Fruit fly (Drosophila melanogaster) whole organism, pupa: ENCODE results near the gene CG10140.

Experiments used
- CG10348 ChIP-seq: fragments of 200-800 bp; sonication (Bioruptor generic); IDR thresholded peaks from 2 replicates; pipeline ENCODE4 v1.3.6; 2022; ENCODE audit warnings: missing biosample characterization, missing genetic modification characterization
- CG12605 ChIP-seq: fragments of 200-800 bp; sonication (Bioruptor generic); IDR thresholded peaks from 2 replicates; pipeline ENCODE4 v1.3.6; 2022; ENCODE audit warnings: missing biosample characterization, missing genetic modification characterization
- CG13204 ChIP-seq: fragments of 200-800 bp; sonication (Bioruptor generic); optimal IDR thresholded peaks from 2 replicates; lab custom pipeline; 2018; ENCODE audit warnings: missing biosample characterization, mild to moderate bottlenecking, missing genetic modification characterization, moderate library complexity
- CG14655 ChIP-seq: fragments of 200-800 bp; sonication (Bioruptor generic); optimal IDR thresholded peaks from 3 replicates; lab custom pipeline; 2017; ENCODE audit warnings: mild to moderate bottlenecking, missing biosample characterization, missing genetic modification reagents, missing genetic modification characterization
- CG15710 ChIP-seq: fragments of 200-800 bp; sonication (Bioruptor generic); optimal IDR thresholded peaks from 2 replicates; lab custom pipeline; 2018; ENCODE audit warnings: missing biosample characterization, mild to moderate bottlenecking, missing genetic modification characterization, moderate library complexity
- CG17806 ChIP-seq: fragments of 200-800 bp; sonication (Bioruptor generic); optimal IDR thresholded peaks from 2 replicates; lab custom pipeline; 2018; ENCODE audit warnings: missing biosample characterization, mild to moderate bottlenecking, missing genetic modification characterization, moderate library complexity
- CG32121 ChIP-seq: fragments of 200-800 bp; sonication (Bioruptor generic); IDR thresholded peaks from 2 replicates; pipeline ENCODE4 v1.3.6; 2022; ENCODE audit warnings: missing biosample characterization, missing genetic modification characterization
- CG34367 ChIP-seq: fragments of 200-800 bp; sonication (Bioruptor generic); optimal IDR thresholded peaks from 2 replicates; lab custom pipeline; 2018; ENCODE audit warnings: missing biosample characterization, mild to moderate bottlenecking, missing genetic modification characterization
- CG4496 ChIP-seq: fragments of 200-800 bp; sonication (Bioruptor generic); IDR thresholded peaks from 3 replicates; pipeline ENCODE4 v1.3.6; 2022; ENCODE audit warnings: missing biosample characterization, missing genetic modification characterization
- CG8159 ChIP-seq: fragments of 200-800 bp; sonication (Bioruptor generic); optimal IDR thresholded peaks from 3 replicates; lab custom pipeline; 2018; ENCODE audit warnings: missing biosample characterization, mild to moderate bottlenecking, missing genetic modification characterization, moderate library complexity
- CG8301 ChIP-seq: fragments of 200-800 bp; sonication (Bioruptor generic); optimal IDR thresholded peaks from 2 replicates; lab custom pipeline; 2018; ENCODE audit warnings: missing biosample characterization, mild to moderate bottlenecking, missing genetic modification characterization
- CG9948 ChIP-seq: fragments of 200-800 bp; sonication (Bioruptor generic); optimal IDR thresholded peaks from 2 replicates; lab custom pipeline; 2018; ENCODE audit warnings: missing biosample characterization, mild to moderate bottlenecking, missing genetic modification characterization, moderate library complexity
- D1 ChIP-seq: fragments of 200-800 bp; sonication (Bioruptor generic); optimal IDR thresholded peaks from 2 replicates; lab custom pipeline; 2018; ENCODE audit warnings: missing biosample characterization, mild to moderate bottlenecking, missing genetic modification characterization, moderate library complexity
- EcR ChIP-seq: fragments of 200-800 bp; sonication (Bioruptor generic); optimal IDR thresholded peaks from 3 replicates; lab custom pipeline; 2019; ENCODE audit warnings: missing biosample characterization, missing genetic modification characterization, mild to moderate bottlenecking, moderate library complexity, missing genetic modification reagents
- Ets98B ChIP-seq: fragments of 200-800 bp; sonication (Bioruptor generic); IDR thresholded peaks from 2 replicates; pipeline ENCODE4 v1.3.6; 2022; ENCODE audit warnings: missing biosample characterization, missing genetic modification characterization
- Pif1A ChIP-seq: fragments of 200-800 bp; sonication (Bioruptor generic); optimal IDR thresholded peaks from 3 replicates; lab custom pipeline; 2016; ENCODE audit warnings: missing biosample characterization, missing genetic modification characterization
- Pif1B ChIP-seq: fragments of 200-800 bp; sonication (Bioruptor generic); optimal IDR thresholded peaks from 3 replicates; lab custom pipeline; 2016; ENCODE audit warnings: missing biosample characterization, missing genetic modification characterization
- Snoo ChIP-seq: fragments of 200-800 bp; sonication (Bioruptor generic); optimal IDR thresholded peaks from 3 replicates; lab custom pipeline; 2017; ENCODE audit warnings: missing biosample characterization, mild to moderate bottlenecking, missing genetic modification characterization, inconsistent platforms
- fd96Ca ChIP-seq: fragments of 200-800 bp; sonication (Bioruptor generic); IDR thresholded peaks from 3 replicates; pipeline ENCODE4 v1.3.6; 2022; ENCODE audit warnings: missing biosample characterization, missing genetic modification characterization
- gl ChIP-seq: fragments of 200-800 bp; sonication (Bioruptor generic); optimal IDR thresholded peaks from 2 replicates; lab custom pipeline; 2018; ENCODE audit warnings: missing biosample characterization, mild to moderate bottlenecking, missing genetic modification characterization
- rn ChIP-seq: fragments of 200-800 bp; sonication (Bioruptor generic); IDR thresholded peaks from 2 replicates; pipeline ENCODE4 v1.3.6; 2022; ENCODE audit warnings: missing biosample characterization, missing genetic modification characterization

The CG10140 gene

DNA sequence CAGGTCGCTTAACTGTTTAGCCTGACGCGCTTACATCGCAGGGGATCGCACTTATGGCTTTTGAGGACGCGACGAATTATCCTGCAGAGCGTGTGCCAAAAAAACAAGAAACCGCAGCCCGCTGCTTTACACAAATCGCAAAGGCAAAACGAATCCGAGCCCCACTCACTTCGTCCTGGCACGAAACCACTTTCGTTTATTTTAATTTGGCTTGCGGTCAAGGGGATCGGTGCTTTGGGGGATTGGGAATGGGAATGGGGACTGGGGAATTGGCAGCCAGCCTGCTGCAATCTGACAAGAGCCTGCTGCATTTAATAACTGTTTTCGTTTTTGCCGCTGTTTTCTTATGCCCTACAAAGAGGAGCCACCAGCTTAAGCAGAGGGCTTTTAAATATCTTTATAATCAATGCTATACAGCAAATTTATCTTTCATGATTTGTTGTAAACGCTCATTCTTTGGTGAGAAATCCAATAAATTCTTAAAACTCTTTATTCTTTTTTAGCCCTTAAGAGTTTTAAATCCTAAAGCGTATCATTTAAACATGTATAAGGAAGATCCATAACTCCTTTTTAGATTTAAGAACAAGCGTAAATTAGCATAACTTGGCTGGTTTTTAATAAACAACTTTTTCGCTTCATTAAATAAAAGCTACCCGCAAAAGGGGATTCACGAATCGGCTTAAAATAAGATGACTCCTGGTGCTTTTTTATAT, 30.3 kb downstream of the CG10140 start:
- TF ChIP-seq gl (tag; lab: Kevin White, UChicago) (no peak), Pif1B (peak; percentile 11), CG14655 (GFP tag; lab: Kevin White, UChicago) (no peak), CG4496 (no peak), CG32121 (GFP tag; lab: Robert Waterston, UW) (no peak), CG17806 (tag; lab: Kevin White, UChicago) (peak; percentile 7), CG8159 (peak; percentile 66), CG12605 (no peak), Snoo (tag; lab: Kevin White, UChicago) (peak; percentile 51), CG15710 (peak; percentile 52), D1 (tag; lab: Kevin White, UChicago) (no peak), rn (GFP tag; lab: Robert Waterston, UW) (no peak), fd96Ca (GFP tag; lab: Robert Waterston, UW) (no peak), CG9948 (peak; percentile 5), CG34367 (tag; lab: Kevin White, UChicago) (peak; percentile 4), Ets98B (no peak), Pif1A (GFP tag; lab: Kevin White, UChicago) (no peak), CG8301 (no peak)

DNA sequence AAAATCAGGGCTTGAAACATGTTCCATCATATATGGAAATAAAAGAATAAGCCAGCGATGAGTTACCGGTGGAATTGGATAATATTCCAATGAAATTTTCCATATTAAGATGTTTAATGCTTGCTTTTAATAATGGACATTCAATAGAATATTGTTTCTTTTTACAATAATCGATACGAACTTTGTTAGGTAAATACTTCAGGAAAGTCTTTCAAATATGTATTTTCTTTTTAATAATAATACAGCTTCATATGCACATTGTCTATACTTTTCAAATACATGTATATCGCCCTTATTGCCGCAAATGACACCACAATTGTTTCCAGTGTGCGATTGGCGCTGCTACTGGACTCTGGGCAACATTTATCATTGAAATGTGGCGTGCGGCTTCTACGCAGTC, 33.4 kb downstream of the CG10140 start:
- TF ChIP-seq rn (GFP tag; lab: Robert Waterston, UW): no peak
- TF ChIP-seq CG8159: peak; percentile 72
- no peak for TF ChIP-seq CG10348 (GFP tag; lab: Robert Waterston, UW)
- TF ChIP-seq CG4496: no peak
- peak; percentile 41 for TF ChIP-seq Snoo (tag; lab: Kevin White, UChicago)
- peak; percentile 40 for TF ChIP-seq CG9948
- TF ChIP-seq CG14655 (GFP tag; lab: Kevin White, UChicago): peak; percentile 67
- no peak for TF ChIP-seq CG32121 (GFP tag; lab: Robert Waterston, UW)
- peak; percentile 26 for TF ChIP-seq D1 (tag; lab: Kevin White, UChicago)
- no peak for TF ChIP-seq gl (tag; lab: Kevin White, UChicago)
- TF ChIP-seq Pif1A (GFP tag; lab: Kevin White, UChicago): peak; percentile 38
- TF ChIP-seq EcR (GFP tag; lab: Kevin White, UChicago): no peak
- TF ChIP-seq CG13204 (GFP tag; lab: Kevin White, UChicago): peak; percentile 7
- peak; percentile 52 for TF ChIP-seq CG15710
- TF ChIP-seq CG34367 (tag; lab: Kevin White, UChicago): peak; percentile 35
- peak; percentile 46 for TF ChIP-seq CG17806 (tag; lab: Kevin White, UChicago)
- peak; percentile 42 for TF ChIP-seq Pif1B
- peak; percentile 29 for TF ChIP-seq CG8301
- TF ChIP-seq, all 21 proteins: peak for 12

DNA sequence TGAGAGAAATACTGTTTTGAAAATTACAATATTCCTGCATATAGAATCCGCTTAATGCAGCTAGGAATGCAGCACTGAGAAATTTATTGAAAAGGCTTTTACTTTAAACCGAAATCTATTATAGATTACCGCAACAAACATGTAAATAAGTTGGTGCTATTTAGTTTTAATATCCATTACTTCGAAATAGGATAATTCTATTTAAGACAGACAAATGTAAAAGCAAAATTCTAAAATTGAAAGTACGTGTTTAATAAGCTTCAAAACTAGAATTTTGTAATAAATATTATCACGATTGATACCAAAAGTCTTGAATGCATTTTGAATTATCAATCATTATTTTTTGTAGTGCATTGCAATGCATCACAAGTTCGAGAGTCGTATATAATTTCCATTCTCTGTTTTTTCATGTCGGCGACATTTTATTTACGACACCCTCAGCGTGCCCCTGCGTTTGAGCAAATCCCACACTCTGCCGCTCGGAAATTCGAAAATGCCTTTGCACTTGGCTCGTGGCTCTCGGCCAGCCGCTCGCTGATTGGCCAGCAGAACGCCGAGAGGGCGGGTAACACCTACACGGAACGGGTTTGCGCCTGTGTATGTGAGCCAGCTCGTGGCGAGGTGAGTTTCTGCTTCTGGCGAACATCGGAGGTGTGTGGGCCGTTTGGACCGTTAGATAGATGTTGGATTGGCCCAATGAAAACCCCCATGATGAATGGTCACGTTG, 37.0 kb downstream of the CG10140 start:
- TF ChIP-seq fd96Ca (GFP tag; lab: Robert Waterston, UW) (no peak), CG4496 (peak; percentile 69), CG8159 (peak; percentile 20)

dm6 chr3L:13400872-13401418, 39.3 kb downstream of the CG10140 start, which contains the start of gene sens:
TSS of gene sens (minus strand) at chr3L:13401125.
- TF ChIP-seq CG9948 (no peak), Snoo (tag; lab: Kevin White, UChicago) (peak; percentile 27)

dm6 chr3L:13397656-13398055, 42.6 kb downstream of the CG10140 start:
- no peak for TF ChIP-seq CG8301
- no peak for TF ChIP-seq CG8159

DNA sequence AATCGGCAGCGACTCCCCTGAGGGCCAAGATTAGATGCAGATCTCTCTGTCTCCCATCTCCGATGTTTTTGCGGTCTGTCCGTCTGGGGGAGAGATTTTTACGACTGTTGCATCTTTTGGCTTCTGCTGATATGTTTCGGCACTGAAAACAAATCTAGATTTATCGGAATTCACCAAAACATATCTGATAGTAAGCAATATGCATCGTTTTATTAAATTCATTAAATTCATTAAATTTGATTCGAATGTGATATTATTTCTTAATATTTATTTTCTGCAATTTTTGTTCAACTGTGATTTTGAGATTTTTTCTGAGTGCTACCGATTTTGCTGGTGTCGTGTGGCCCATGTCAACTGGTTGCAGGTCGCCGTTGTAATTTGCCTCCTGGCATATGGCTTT, 46.7 kb downstream of the CG10140 start:
- no peak for TF ChIP-seq CG32121 (GFP tag; lab: Robert Waterston, UW)
- TF ChIP-seq CG8159: peak; percentile 63
- peak; percentile 11 for TF ChIP-seq CG9948
- no peak for TF ChIP-seq CG13204 (GFP tag; lab: Kevin White, UChicago)
- no peak for TF ChIP-seq Pif1B
- TF ChIP-seq Snoo (tag; lab: Kevin White, UChicago): no peak

- TF ChIP-seq D1 (tag; lab: Kevin White, UChicago) (peak; percentile 8), CG8159 (no peak), CG17806 (tag; lab: Kevin White, UChicago) (no peak), Pif1B (no peak), CG4496 (no peak), CG34367 (tag; lab: Kevin White, UChicago) (no peak), Ets98B (no peak)
These were observed 50.4 kb downstream of the CG10140 start, which contains the start of gene Poc1 for dm6 chr3L:13389834-13390233. TSS of gene Poc1 (minus strand) at chr3L:13390006.
